Worm (Caenorhabditis elegans) whole organism, young adult: ENCODE results near the gene abi-1.

Experiments
- F10E7.11 ChIP-seq: sonication (generic microtip); optimal IDR thresholded peaks from 2 replicates; lab custom pipeline; 2017; ENCODE audit warnings: mild to moderate bottlenecking, missing genetic modification characterization, moderate library complexity, missing compliant biosample characterization
- F39B2.1 ChIP-seq: fragments of 200-800 bp; sonication (Bioruptor generic); IDR thresholded peaks from 2 replicates; pipeline ENCODE4 v1.3.6; 2022; ENCODE audit warnings: missing genetic modification reagents, missing genetic modification characterization, missing compliant biosample characterization
- F49E8.2 ChIP-seq: sonication (generic microtip); optimal IDR thresholded peaks from 3 replicates; lab custom pipeline; 2017; ENCODE audit warnings: missing genetic modification characterization, mild to moderate bottlenecking, missing compliant biosample characterization, antibody characterized with exemption, moderate library complexity; ENCODE audit not compliant: insufficient read depth
- F52B5.7 ChIP-seq: sonication (generic microtip); optimal IDR thresholded peaks from 2 replicates; lab custom pipeline; 2016; ENCODE audit warnings: mild to moderate bottlenecking, missing genetic modification characterization, missing compliant biosample characterization
- F57C9.4 ChIP-seq: sonication (generic microtip); optimal IDR thresholded peaks from 2 replicates; lab custom pipeline; 2017; ENCODE audit warnings: mild to moderate bottlenecking, missing genetic modification characterization, missing compliant biosample characterization
- Y56A3A.18 ChIP-seq: fragments of 200-800 bp; sonication (Bioruptor generic); IDR thresholded peaks from 2 replicates; pipeline ENCODE4 v1.3.6; 2022; ENCODE audit warnings: missing genetic modification reagents, missing genetic modification characterization, missing compliant biosample characterization
- Y79H2A.3 ChIP-seq: fragments of 200-800 bp; sonication (Bioruptor generic); conservative IDR thresholded peaks from 2 replicates; pipeline ENCODE4 v1.3.6; 2022; ENCODE audit warnings: missing genetic modification reagents, missing genetic modification characterization, missing compliant biosample characterization
- Y95B8A.8 ChIP-seq: fragments of 200-800 bp; sonication (Bioruptor generic); IDR thresholded peaks from 2 replicates; pipeline ENCODE4 v1.3.6; 2022; ENCODE audit warnings: missing genetic modification reagents, missing genetic modification characterization, missing compliant biosample characterization
- ZK185.1 ChIP-seq: sonication (generic microtip); optimal IDR thresholded peaks from 2 replicates; lab custom pipeline; 2016; ENCODE audit warnings: mild to moderate bottlenecking, missing genetic modification characterization, missing compliant biosample characterization; ENCODE audit not compliant: poor library complexity, severe bottlenecking
- akir-1 ChIP-seq: fragments of 200-800 bp; sonication (Bioruptor generic); optimal IDR thresholded peaks from 2 replicates; lab custom pipeline; 2018; ENCODE audit warnings: mild to moderate bottlenecking, missing genetic modification characterization, moderate library complexity, missing compliant biosample characterization
- aptf-2 ChIP-seq: fragments of 200-800 bp; sonication (Bioruptor generic); conservative IDR thresholded peaks from 2 replicates; pipeline ENCODE4 v1.3.6; 2022; ENCODE audit warnings: missing genetic modification reagents, missing genetic modification characterization, missing compliant biosample characterization
- atf-7 ChIP-seq: sonication (generic microtip); optimal IDR thresholded peaks from 2 replicates; lab custom pipeline; 2017; ENCODE audit warnings: mild to moderate bottlenecking, missing genetic modification characterization, missing compliant biosample characterization
- athp-1 ChIP-seq: sonication (generic microtip); optimal IDR thresholded peaks from 2 replicates; lab custom pipeline; 2017; ENCODE audit warnings: mild to moderate bottlenecking, missing genetic modification characterization, missing compliant biosample characterization
- attf-3 ChIP-seq: fragments of 200-800 bp; sonication (Bioruptor generic); conservative IDR thresholded peaks from 2 replicates; pipeline ENCODE4 v1.3.6; 2022; ENCODE audit warnings: missing genetic modification reagents, missing genetic modification characterization, missing compliant biosample characterization
- attf-6 ChIP-seq: fragments of 200-800 bp; sonication (Bioruptor generic); IDR thresholded peaks from 2 replicates; pipeline ENCODE4 v1.3.6; 2022; ENCODE audit warnings: missing genetic modification reagents, missing genetic modification characterization, missing compliant biosample characterization
- cebp-2 ChIP-seq: fragments of 200-800 bp; sonication (Bioruptor generic); IDR thresholded peaks from 2 replicates; pipeline ENCODE4 v1.3.6; 2022; ENCODE audit warnings: missing genetic modification characterization, missing compliant biosample characterization
- ceh-100 ChIP-seq: fragments of 200-800 bp; sonication (Bioruptor generic); IDR thresholded peaks from 2 replicates; pipeline ENCODE4 v1.3.6; 2022; ENCODE audit warnings: missing genetic modification reagents, missing genetic modification characterization, missing compliant biosample characterization
- ceh-40 ChIP-seq: fragments of 200-800 bp; sonication (Bioruptor generic); IDR thresholded peaks from 2 replicates; pipeline ENCODE4 v1.3.6; 2022; ENCODE audit warnings: missing genetic modification characterization, missing compliant biosample characterization
- dox-1 ChIP-seq: fragments of 200-800 bp; sonication (Bioruptor generic); IDR thresholded peaks from 2 replicates; pipeline ENCODE4 v1.3.6; 2022; ENCODE audit warnings: missing genetic modification reagents, missing genetic modification characterization, missing compliant biosample characterization
- dpl-1 ChIP-seq: fragments of 150-350 bp; optimal IDR thresholded peaks from 2 replicates; lab custom pipeline; 2014; ENCODE audit warnings: missing biosample characterization, missing genetic modification reagents, missing genetic modification characterization
- efl-1 ChIP-seq: fragments of 150-350 bp; optimal IDR thresholded peaks from 2 replicates; lab custom pipeline; 2014; ENCODE audit warnings: missing biosample characterization, missing genetic modification reagents, missing genetic modification characterization
- egrh-3 ChIP-seq: fragments of 200-800 bp; sonication (Bioruptor generic); IDR thresholded peaks from 2 replicates; pipeline ENCODE4 v1.3.6; 2022; ENCODE audit warnings: missing genetic modification reagents, missing genetic modification characterization, missing compliant biosample characterization
- hmg-20 ChIP-seq: fragments of 200-800 bp; sonication (Bioruptor generic); IDR thresholded peaks from 2 replicates; pipeline ENCODE4 v1.3.6; 2022; ENCODE audit warnings: missing genetic modification reagents, missing genetic modification characterization, missing compliant biosample characterization
- lin-26 ChIP-seq: fragments of 200-800 bp; sonication (Bioruptor generic); IDR thresholded peaks from 2 replicates; pipeline ENCODE4 v1.3.6; 2022; ENCODE audit warnings: missing genetic modification reagents, missing genetic modification characterization, missing compliant biosample characterization
- lin-35 ChIP-seq, 3 experiments: fragments of 150-350 bp in 2 of 3; sonication (generic microtip) in 1 of 3; optimal IDR thresholded peaks; 2 replicates each; lab custom pipeline; 2014 to 2018; ENCODE audit warnings: missing biosample characterization in 3 of 3, missing genetic modification characterization in 3 of 3, missing genetic modification reagents in 3 of 3
- lin-40 ChIP-seq: sonication (generic microtip); optimal IDR thresholded peaks from 2 replicates; lab custom pipeline; 2016; ENCODE audit warnings: missing genetic modification characterization, mild to moderate bottlenecking, missing compliant biosample characterization, missing genotype, missing genetic modification reagents
- lsl-1 ChIP-seq: fragments of 200-800 bp; sonication (Bioruptor generic); optimal IDR thresholded peaks from 2 replicates; lab custom pipeline; 2018; ENCODE audit warnings: mild to moderate bottlenecking, missing genetic modification characterization, moderate library complexity, missing compliant biosample characterization
- madf-10 ChIP-seq: sonication (generic microtip); optimal IDR thresholded peaks from 2 replicates; lab custom pipeline; 2016; ENCODE audit warnings: mild to moderate bottlenecking, missing genetic modification characterization, missing compliant biosample characterization
- madf-3 ChIP-seq: fragments of 200-800 bp; sonication (Bioruptor generic); IDR thresholded peaks from 2 replicates; pipeline ENCODE4 v1.3.6; 2022; ENCODE audit warnings: missing genetic modification reagents, missing genetic modification characterization, missing compliant biosample characterization
- madf-6 ChIP-seq: fragments of 200-800 bp; sonication (Bioruptor generic); IDR thresholded peaks from 2 replicates; pipeline ENCODE4 v1.3.6; 2022; ENCODE audit warnings: missing genetic modification reagents, missing genetic modification characterization, missing compliant biosample characterization
- madf-8 ChIP-seq: fragments of 200-800 bp; sonication (Bioruptor generic); conservative IDR thresholded peaks from 2 replicates; pipeline ENCODE4 v1.3.6; 2022; ENCODE audit warnings: missing genetic modification reagents, missing genetic modification characterization, missing compliant biosample characterization
- mcd-1 ChIP-seq: fragments of 200-800 bp; sonication (Bioruptor generic); IDR thresholded peaks from 2 replicates; pipeline ENCODE4 v1.3.6; 2022; ENCODE audit warnings: missing genetic modification reagents, missing genetic modification characterization, missing compliant biosample characterization
- nfyb-1 ChIP-seq: fragments of 200-800 bp; sonication (Bioruptor generic); IDR thresholded peaks from 2 replicates; pipeline ENCODE4 v1.3.6; 2022; ENCODE audit warnings: missing genetic modification reagents, missing genetic modification characterization, missing compliant biosample characterization
- nhr-80 ChIP-seq: sonication (generic microtip); optimal IDR thresholded peaks from 2 replicates; lab custom pipeline; 2016; ENCODE audit warnings: missing genetic modification characterization, missing compliant biosample characterization
- somi-1 ChIP-seq: fragments of 200-800 bp; sonication (Bioruptor generic); optimal IDR thresholded peaks from 2 replicates; lab custom pipeline; 2018; ENCODE audit warnings: mild to moderate bottlenecking, missing genetic modification characterization, missing compliant biosample characterization
- sptf-2 ChIP-seq: fragments of 200-800 bp; sonication (Bioruptor generic); optimal IDR thresholded peaks from 2 replicates; lab custom pipeline; 2018; ENCODE audit warnings: mild to moderate bottlenecking, missing genetic modification characterization, missing compliant biosample characterization
- unc-130 ChIP-seq: sonication (generic microtip); optimal IDR thresholded peaks from 2 replicates; lab custom pipeline; 2016; ENCODE audit warnings: missing genetic modification reagents, missing genetic modification characterization, missing compliant biosample characterization
- ztf-25 ChIP-seq: fragments of 200-800 bp; sonication (Bioruptor generic); IDR thresholded peaks from 2 replicates; pipeline ENCODE4 v1.3.6; 2022; ENCODE audit warnings: missing genetic modification reagents, missing genetic modification characterization, missing compliant biosample characterization
- ztf-26 ChIP-seq: sonication (generic microtip); optimal IDR thresholded peaks from 2 replicates; lab custom pipeline; 2017; ENCODE audit warnings: missing genetic modification characterization, missing compliant biosample characterization
- ztf-6 ChIP-seq: fragments of 200-800 bp; sonication (Bioruptor generic); IDR thresholded peaks from 2 replicates; pipeline ENCODE4 v1.3.6; 2022; ENCODE audit warnings: missing genetic modification reagents, missing genetic modification characterization, missing compliant biosample characterization

abi-1 gene

ce11 chrIII:5706077-5706627 is 13.6 kb upstream of the abi-1 start, which contains the start of gene rpl-23 (continued):
- TF ChIP-seq ztf-25 (no peak), sptf-2 (GFP tag; lab: Kevin White, UChicago) (no peak), madf-3 (GFP tag; lab: Robert Waterston, UW) (peak; percentile 86), ceh-40 (GFP tag; lab: Robert Waterston, UW) (no peak), F52B5.7 (tag; lab: Kevin White, UChicago) (no peak), attf-3 (GFP tag; lab: Robert Waterston, UW) (peak; percentile 57), nfyb-1 (GFP tag; lab: Robert Waterston, UW) (0 out of 2 replicates have a peak, but pooled peaks have one; percentile 12), lin-40 (peak; percentile 71), hmg-20 (GFP tag; lab: Robert Waterston, UW) (no peak), F10E7.11 (tag; lab: Kevin White, UChicago) (no peak), athp-1 (peak; percentile 81), F49E8.2 (tag; lab: Kevin White, UChicago) (peak; percentile 82), aptf-2 (GFP tag; lab: Robert Waterston, UW) (0 out of 2 replicates have a peak, but pooled peaks have one; percentile 48), F39B2.1 (GFP tag; lab: Robert Waterston, UW) (no peak), nhr-80 (tag; lab: Kevin White, UChicago) (peak; percentile 5), dpl-1 (GFP tag; lab: Kevin White, UChicago) (peak; percentile 68), madf-6 (GFP tag; lab: Robert Waterston, UW) (peak; percentile 80), dox-1 (GFP tag; lab: Robert Waterston, UW) (peak; percentile 60; the same call in 1 of the 2 replicates), ztf-6 (no peak), ztf-26 (tag; lab: Kevin White, UChicago) (no peak), madf-8 (peak; percentile 41), Y56A3A.18 (GFP tag; lab: Robert Waterston, UW) (no peak), somi-1 (GFP tag; lab: Kevin White, UChicago) (no peak), akir-1 (GFP tag; lab: Kevin White, UChicago) (no peak), atf-7 (tag; lab: Kevin White, UChicago) (no peak), cebp-2 (no peak), ZK185.1 (tag; lab: Kevin White, UChicago) (peak; percentile 81), madf-10 (tag; lab: Kevin White, UChicago) (peak; percentile 55), F57C9.4 (tag; lab: Kevin White, UChicago) (no peak), mcd-1 (peak; percentile 73), efl-1 (GFP tag; lab: Kevin White, UChicago) (peak; percentile 65), lsl-1 (GFP tag; lab: Kevin White, UChicago) (peak; percentile 62), Y79H2A.3 (no peak), lin-26 (GFP tag; lab: Robert Waterston, UW) (no peak), unc-130 (GFP tag; lab: Kevin White, UChicago) (no peak), Y95B8A.8 (GFP tag; lab: Robert Waterston, UW) (peak; percentile 74; the same call in 1 of the 2 replicates), attf-6 (no peak), egrh-3 (GFP tag; lab: Robert Waterston, UW) (no peak), ceh-100 (GFP tag; lab: Robert Waterston, UW) (no peak), lin-35 (GFP tag; optimal IDR thresholded peaks at IDR 0.05; lab: Kevin White, UChicago) (peak in 1 of 3 experiments; percentile 85)
- TF ChIP-seq, all 124 proteins: peak for 49
